Worm (Caenorhabditis elegans) whole organism, L4 larva: ENCODE data around the gene gcy-22.

ENCODE experiments used
- ZK546.5 ChIP-seq, 2 experiments: sonication (generic microtip); optimal IDR thresholded peaks; 2 replicates each; lab custom pipeline; 2017; ENCODE audit warnings: missing biosample characterization in 2 of 2, missing genetic modification characterization in 2 of 2
- aha-1 ChIP-seq: fragments of 150-350 bp; peaks from one replicate; lab custom pipeline; 2014; ENCODE audit warnings: missing biosample characterization, missing genetic modification characterization
- arid-1 ChIP-seq: fragments of 200-800 bp; sonication (Bioruptor generic); conservative IDR thresholded peaks from 2 replicates; pipeline ENCODE4 v1.3.6; 2022; ENCODE audit warnings: missing genetic modification reagents, missing genetic modification characterization, missing compliant biosample characterization
- ceh-82 ChIP-seq: sonication (generic microtip); optimal IDR thresholded peaks from 2 replicates; lab custom pipeline; 2017; ENCODE audit warnings: missing biosample characterization, missing genetic modification characterization
- fos-1 ChIP-seq: fragments of 150-350 bp; optimal IDR thresholded peaks from 2 replicates; lab custom pipeline; 2014; ENCODE audit warnings: missing biosample characterization, missing genetic modification characterization
- snpc-1.2 ChIP-seq: fragments of 200-800 bp; sonication (Bioruptor generic); IDR thresholded peaks from 2 replicates; pipeline ENCODE4 v1.3.6; 2022; ENCODE audit warnings: missing genetic modification reagents, missing genetic modification characterization, missing compliant biosample characterization

- TF ChIP-seq ceh-82 (tag; lab: Kevin White, UChicago) (no peak), arid-1 (GFP tag; lab: Robert Waterston, UW) (no peak), fos-1 (tag; lab: Kevin White, UChicago) (no peak), ZK546.5 (tag; optimal IDR thresholded peaks at IDR 0.05; lab: Kevin White, UChicago) (no peak), aha-1 (tag; lab: Kevin White, UChicago) (peak; percentile 97), snpc-1.2 (no peak)
Measured at ce11 chrV:20781346-20781952, 43.4 kb downstream of the gcy-22 start.
